Fruit fly (Drosophila melanogaster) whole organism, wandering third instar larva: Measurements from ENCODE around the gene CG13407.

ENCODE experiments used
- Abd-B ChIP-seq: fragments of >200 bp; optimal IDR thresholded peaks from 2 replicates; lab custom pipeline; 2017; ENCODE audit warnings: missing biosample characterization, missing genetic modification characterization
- CG32264 ChIP-seq: fragments of 200-800 bp; sonication (Bioruptor generic); optimal IDR thresholded peaks from 2 replicates; lab custom pipeline; 2016; ENCODE audit warnings: missing biosample characterization, missing genetic modification characterization
- CG9705 ChIP-seq: fragments of 200-800 bp; sonication (Bioruptor generic); optimal IDR thresholded peaks from 2 replicates; lab custom pipeline; 2018; ENCODE audit warnings: missing biosample characterization, mild to moderate bottlenecking, missing genetic modification characterization
- CrebA ChIP-seq: fragments of 200-800 bp; sonication (Bioruptor generic); optimal IDR thresholded peaks from 2 replicates; lab custom pipeline; 2016; ENCODE audit warnings: missing biosample characterization, mild to moderate bottlenecking, missing genetic modification characterization, borderline replicate concordance
- Dfd ChIP-seq: fragments of >200 bp; optimal IDR thresholded peaks from 2 replicates; lab custom pipeline; 2017; ENCODE audit warnings: missing biosample characterization, missing genetic modification characterization
- Dif ChIP-seq: fragments of 200-275, 200-300 bp; sonication (Bioruptor generic); optimal IDR thresholded peaks from 2 replicates; lab custom pipeline; 2018; ENCODE audit warnings: missing biosample characterization, missing genetic modification characterization; ENCODE audit not compliant: partially characterized antibody
- GATAd ChIP-seq: sonication (Bioruptor generic); optimal IDR thresholded peaks from 2 replicates; lab custom pipeline; 2016; ENCODE audit warnings: missing biosample characterization, missing genetic modification characterization
- HLH106 ChIP-seq: fragments of 200-800 bp; optimal IDR thresholded peaks from 3 replicates; lab custom pipeline; 2019; ENCODE audit warnings: missing biosample characterization, mild to moderate bottlenecking, missing genetic modification characterization, moderate library complexity
- Hnf4 ChIP-seq: fragments of 200-800 bp; sonication (Bioruptor generic); optimal IDR thresholded peaks from 2 replicates; lab custom pipeline; 2016; ENCODE audit warnings: missing biosample characterization, mild to moderate bottlenecking, missing genetic modification characterization
- Hr78 ChIP-seq: fragments of >200 bp; optimal IDR thresholded peaks from 2 replicates; lab custom pipeline; 2017; ENCODE audit warnings: missing biosample characterization, missing genetic modification characterization
- Hr83 ChIP-seq: fragments of 200-300 bp; sonication (Bioruptor generic); optimal IDR thresholded peaks from 2 replicates; lab custom pipeline; 2016; ENCODE audit warnings: missing biosample characterization, mild to moderate bottlenecking, missing genetic modification characterization, moderate library complexity; ENCODE audit not compliant: poor library complexity, severe bottlenecking
- Jra ChIP-seq: sonication (Bioruptor generic); optimal IDR thresholded peaks from 2 replicates; lab custom pipeline; 2016; ENCODE audit warnings: missing biosample characterization, missing genetic modification characterization
- Mio ChIP-seq: sonication (Bioruptor generic); optimal IDR thresholded peaks from 2 replicates; lab custom pipeline; 2016; ENCODE audit warnings: missing biosample characterization, missing genetic modification characterization
- N ChIP-seq: fragments of >200 bp; optimal IDR thresholded peaks from 2 replicates; lab custom pipeline; 2018; ENCODE audit warnings: missing biosample characterization, missing external identifiers, missing genetic modification characterization
- OdsH ChIP-seq: fragments of 200-800 bp; sonication (Bioruptor generic); optimal IDR thresholded peaks from 2 replicates; lab custom pipeline; 2016; ENCODE audit warnings: missing biosample characterization, mild to moderate bottlenecking, missing genetic modification characterization
- Rel ChIP-seq, 2 experiments: fragments of 200-800 bp; sonication (Bioruptor generic) in 1 of 2; optimal IDR thresholded peaks; 2 replicates in 1 of 2; 3 replicates in 1 of 2; lab custom pipeline; 2016 to 2019; ENCODE audit warnings: mild to moderate bottlenecking in 2 of 2, missing biosample characterization in 2 of 2, missing genetic modification characterization in 2 of 2, moderate library complexity in 1 of 2
- Sp1 ChIP-seq: fragments of 200-800 bp; sonication (Bioruptor generic); optimal IDR thresholded peaks from 3 replicates; lab custom pipeline; 2019; ENCODE audit warnings: missing biosample characterization, mild to moderate bottlenecking, missing genetic modification characterization, moderate library complexity
- Vsx2 ChIP-seq: fragments of 200-300, 225-300 bp; sonication (Bioruptor generic); optimal IDR thresholded peaks from 2 replicates; lab custom pipeline; 2018; ENCODE audit warnings: missing biosample characterization, missing genetic modification characterization; ENCODE audit not compliant: partially characterized antibody
- br ChIP-seq: fragments of 200-800 bp; sonication (Bioruptor generic); optimal IDR thresholded peaks from 2 replicates; lab custom pipeline; 2016; ENCODE audit warnings: missing biosample characterization, missing genetic modification characterization
- brk ChIP-seq: fragments of 200-800 bp; sonication (Bioruptor generic); optimal IDR thresholded peaks from 2 replicates; lab custom pipeline; 2016; ENCODE audit warnings: missing biosample characterization, mild to moderate bottlenecking, missing genetic modification characterization
- dmrt93B ChIP-seq: fragments of 200-800 bp; sonication (Bioruptor generic); optimal IDR thresholded peaks from 2 replicates; lab custom pipeline; 2018; ENCODE audit warnings: missing biosample characterization, mild to moderate bottlenecking, missing genetic modification characterization
- ey ChIP-seq: fragments of 200-800 bp; sonication (Bioruptor generic); optimal IDR thresholded peaks from 2 replicates; lab custom pipeline; 2016; ENCODE audit warnings: missing biosample characterization, missing genetic modification characterization
- foxo ChIP-seq, 2 experiments: fragments of 200-800 bp; sonication (Bioruptor generic); optimal IDR thresholded peaks; 2 replicates in 1 of 2; 3 replicates in 1 of 2; lab custom pipeline; 2016 to 2017; ENCODE audit warnings: missing biosample characterization in 2 of 2, missing genetic modification characterization in 2 of 2
- fru ChIP-seq: fragments of 200-800 bp; sonication (Bioruptor generic); optimal IDR thresholded peaks from 3 replicates; lab custom pipeline; 2016; ENCODE audit warnings: missing biosample characterization, mild to moderate bottlenecking, missing genetic modification characterization
- h ChIP-seq: fragments of 200-800 bp; sonication (Bioruptor generic); optimal IDR thresholded peaks from 3 replicates; lab custom pipeline; 2016; ENCODE audit warnings: missing biosample characterization, mild to moderate bottlenecking, missing genetic modification characterization
- jim ChIP-seq: fragments of 175-275, 200-325 bp; sonication (Bioruptor generic); optimal IDR thresholded peaks from 2 replicates; lab custom pipeline; 2016; ENCODE audit warnings: missing biosample characterization, mild to moderate bottlenecking, missing genetic modification characterization
- lola ChIP-seq: fragments of >200 bp; optimal IDR thresholded peaks from 2 replicates; lab custom pipeline; 2017; ENCODE audit warnings: missing biosample characterization, missing genetic modification characterization
- psq ChIP-seq: fragments of 200-800 bp; sonication (Bioruptor generic); optimal IDR thresholded peaks from 3 replicates; lab custom pipeline; 2017; ENCODE audit warnings: missing biosample characterization, mild to moderate bottlenecking, missing genetic modification characterization, moderate library complexity
- rgr ChIP-seq: fragments of 200-800 bp; sonication (Bioruptor generic); optimal IDR thresholded peaks from 3 replicates; lab custom pipeline; 2016; ENCODE audit warnings: missing biosample characterization, mild to moderate bottlenecking, missing genetic modification characterization
- sage ChIP-seq: fragments of 200-800 bp; sonication (Bioruptor generic); optimal IDR thresholded peaks from 2 replicates; lab custom pipeline; 2016; ENCODE audit warnings: missing biosample characterization, mild to moderate bottlenecking, missing genetic modification characterization
- sv ChIP-seq: fragments of 200-800 bp; sonication (Bioruptor generic); optimal IDR thresholded peaks from 3 replicates; lab custom pipeline; 2016; ENCODE audit warnings: missing biosample characterization, missing genetic modification characterization
- tai ChIP-seq: sonication (Bioruptor generic); optimal IDR thresholded peaks from 2 replicates; lab custom pipeline; 2016; ENCODE audit warnings: missing biosample characterization, missing genetic modification characterization
- usp ChIP-seq: fragments of >200 bp; optimal IDR thresholded peaks from 2 replicates; lab custom pipeline; 2017; ENCODE audit warnings: missing biosample characterization, missing genetic modification characterization
- woc ChIP-seq: sonication (Bioruptor generic); optimal IDR thresholded peaks from 2 replicates; lab custom pipeline; 2016; ENCODE audit warnings: missing biosample characterization, mild to moderate bottlenecking, missing genetic modification characterization

Gene CG13407

DNA sequence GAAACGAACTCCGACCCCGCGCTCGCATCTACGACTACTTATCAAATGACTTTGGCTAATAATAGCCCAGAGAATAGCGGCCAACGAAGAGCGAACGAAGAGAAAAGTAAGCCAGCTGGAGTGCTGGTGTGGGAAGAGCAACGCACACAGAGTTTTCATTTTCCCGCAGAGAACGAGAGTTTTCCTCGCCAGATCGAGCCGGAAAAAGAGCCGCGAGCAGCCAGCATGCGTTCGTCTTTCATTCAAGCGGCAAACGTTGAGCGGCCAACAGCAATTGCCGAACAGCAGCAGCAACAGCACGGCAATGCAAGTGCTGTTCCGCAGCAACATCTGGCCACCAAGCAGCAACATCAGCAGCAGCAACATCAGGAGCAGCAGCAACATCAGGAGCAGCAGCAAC is 21.6 kb downstream of the CG13407 start:
- no peak for TF ChIP-seq Jra
- no peak for TF ChIP-seq lola
- TF ChIP-seq usp, result no peak
- TF ChIP-seq foxo (GFP tag; optimal IDR thresholded peaks at IDR 0.05; lab: Kevin White, UChicago), result no peak
- peak; percentile 45 for TF ChIP-seq Dfd
- TF ChIP-seq, all 38 proteins: peak for 1

DNA sequence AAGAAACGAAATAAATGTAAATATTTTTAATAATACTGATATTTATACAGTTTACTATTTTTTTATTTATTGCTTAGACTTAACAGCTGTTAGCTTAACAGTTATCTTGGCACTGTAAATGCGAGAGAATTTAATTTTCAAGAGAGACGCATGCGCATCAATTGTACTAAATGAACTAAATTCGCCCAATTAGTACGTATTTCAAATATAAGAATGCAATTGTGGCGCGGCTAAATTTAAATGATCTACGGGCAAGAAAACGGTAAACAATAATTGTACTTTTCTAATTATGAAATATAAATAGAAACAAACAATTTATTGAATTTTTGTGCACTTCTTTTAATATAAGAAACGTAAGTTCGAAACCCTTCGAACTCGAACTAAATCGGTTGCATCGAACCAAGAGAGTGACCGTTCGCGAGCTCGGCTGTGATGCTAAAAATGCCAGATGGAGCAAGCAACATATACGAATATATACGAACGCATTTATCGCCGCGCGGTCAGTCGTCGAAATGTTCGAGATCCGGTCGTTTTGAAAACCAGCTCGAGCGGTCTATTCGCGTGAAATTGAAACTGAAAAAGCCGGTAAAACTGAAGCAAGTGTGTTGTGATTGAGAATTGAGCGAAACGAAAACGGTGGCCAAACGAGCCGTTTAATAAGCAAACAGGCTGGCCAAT is 30.3 kb downstream of the CG13407 start, which contains the start of gene SKIP:
Gene SKIP (plus strand): TSS at position 494 of the 678 bp plus-strand sequence.
- TF ChIP-seq woc (no peak), br (peak; percentile 5), Hnf4 (GFP tag; lab: Kevin White, UChicago) (peak; percentile 44), GATAd (no peak), Jra (no peak), N (GFP tag; lab: Kevin White, UChicago) (no peak), Hr78 (GFP tag; lab: Kevin White, UChicago) (no peak), foxo (GFP tag; optimal IDR thresholded peaks at IDR 0.05; lab: Kevin White, UChicago) (no peak), OdsH (GFP tag; lab: Kevin White, UChicago) (peak; percentile 14), Hr83 (GFP tag; lab: Kevin White, UChicago) (peak; percentile 53), sage (peak; percentile 68), sv (GFP tag; lab: Kevin White, UChicago) (peak; percentile 6), tai (peak; percentile 7), Dif (GFP tag; lab: Kevin White, UChicago) (peak; percentile 65), Rel (GFP tag; optimal IDR thresholded peaks at IDR 0.05; lab: Kevin White, UChicago) (peak; percentile 28), Rel (tag; optimal IDR thresholded peaks at IDR 0.05; lab: Kevin White, UChicago) (no peak), Mio (GFP tag; lab: Kevin White, UChicago) (no peak), rgr (GFP tag; lab: Kevin White, UChicago) (peak; percentile 21), ey (GFP tag; lab: Kevin White, UChicago) (no peak), psq (GFP tag; lab: Kevin White, UChicago) (no peak), CG32264 (GFP tag; lab: Kevin White, UChicago) (no peak), Vsx2 (GFP tag; lab: Kevin White, UChicago) (no peak), HLH106 (tag; lab: Kevin White, UChicago) (no peak), CG9705 (GFP tag; lab: Kevin White, UChicago) (no peak), Sp1 (GFP tag; lab: Kevin White, UChicago) (no peak), lola (no peak), CrebA (peak; percentile 40), brk (GFP tag; lab: Kevin White, UChicago) (no peak), usp (no peak), Dfd (no peak)

DNA sequence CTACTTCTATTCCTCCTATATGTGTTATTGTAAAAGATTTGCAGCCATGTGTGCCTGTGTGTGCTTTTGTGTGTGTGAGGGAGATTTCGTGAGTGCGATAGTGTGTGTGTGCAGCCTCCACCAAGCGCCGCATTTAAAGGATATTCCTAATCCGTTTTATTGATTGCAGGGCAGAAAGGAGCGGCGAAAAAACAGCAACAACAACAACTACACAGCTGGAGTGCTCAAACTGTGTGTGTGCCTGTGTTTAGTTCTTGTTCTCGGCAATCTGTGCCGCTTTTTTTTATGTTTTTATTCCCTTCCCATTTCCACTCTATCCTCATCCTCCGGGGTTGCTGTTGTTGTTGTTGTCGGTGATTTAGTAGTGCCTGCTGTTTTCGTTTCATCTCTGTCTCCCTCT is 31.2 kb downstream of the CG13407 start:
- no peak for TF ChIP-seq rgr (GFP tag; lab: Kevin White, UChicago)
- TF ChIP-seq Vsx2 (GFP tag; lab: Kevin White, UChicago), result no peak
- no peak for TF ChIP-seq fru (GFP tag; lab: Kevin White, UChicago)
- TF ChIP-seq psq (GFP tag; lab: Kevin White, UChicago), result peak; percentile 34
- no peak for TF ChIP-seq dmrt93B (GFP tag; lab: Kevin White, UChicago)
- TF ChIP-seq Abd-B (GFP tag; lab: Kevin White, UChicago), result no peak
- TF ChIP-seq Hr78 (GFP tag; lab: Kevin White, UChicago), result no peak
- no peak for TF ChIP-seq woc
- TF ChIP-seq, all 38 proteins: peak for 1

DNA sequence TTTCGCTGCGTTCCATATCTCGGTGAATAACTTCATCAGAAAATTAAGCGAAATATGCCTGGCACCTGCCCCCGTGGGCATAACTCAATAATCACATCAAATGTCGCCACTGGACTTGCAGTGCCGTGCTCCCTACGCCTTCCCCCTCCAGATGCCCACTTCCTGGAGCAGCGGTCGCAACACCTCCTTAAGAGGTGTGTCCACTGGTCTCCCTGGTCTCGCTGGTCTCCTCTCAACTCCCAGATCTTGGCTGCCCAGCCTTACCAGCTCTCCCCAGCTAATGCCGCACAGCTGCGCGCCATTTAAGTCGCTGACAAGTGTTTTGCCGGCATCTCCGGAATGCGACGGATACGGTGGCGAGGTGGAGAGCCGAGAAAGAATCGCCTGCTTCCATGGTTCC is 32.3 kb downstream of the CG13407 start:
- TF ChIP-seq GATAd, result no peak
- no peak for TF ChIP-seq rgr (GFP tag; lab: Kevin White, UChicago)
- TF ChIP-seq sv (GFP tag; lab: Kevin White, UChicago), result no peak
- no peak for TF ChIP-seq Dif (GFP tag; lab: Kevin White, UChicago)
- no peak for TF ChIP-seq jim (GFP tag; lab: Kevin White, UChicago)
- TF ChIP-seq CG9705 (GFP tag; lab: Kevin White, UChicago), result no peak
- TF ChIP-seq Hr83 (GFP tag; lab: Kevin White, UChicago), result no peak
- no peak for TF ChIP-seq fru (GFP tag; lab: Kevin White, UChicago)
- no peak for TF ChIP-seq h
- TF ChIP-seq Abd-B (GFP tag; lab: Kevin White, UChicago), result no peak
- TF ChIP-seq Rel (GFP tag; optimal IDR thresholded peaks at IDR 0.05; lab: Kevin White, UChicago), result no peak
- TF ChIP-seq Rel (tag; optimal IDR thresholded peaks at IDR 0.05; lab: Kevin White, UChicago), result no peak
- no peak for TF ChIP-seq Jra
